Worm (Caenorhabditis elegans) whole organism, late embryonic: Measurements from ENCODE around the gene pfas-1.

ENCODE experiments used
- K02D7.2 ChIP-seq: sonication (generic microtip); optimal IDR thresholded peaks from 2 replicates; lab custom pipeline; 2017; ENCODE audit warnings: mild to moderate bottlenecking, missing genetic modification characterization, missing compliant biosample characterization
- ceh-30 ChIP-seq: fragments of 150-350 bp; optimal IDR thresholded peaks from 2 replicates; lab custom pipeline; 2014; ENCODE audit warnings: missing biosample characterization, missing genetic modification characterization
- ceh-31 ChIP-seq: sonication (generic microtip); optimal IDR thresholded peaks from 2 replicates; lab custom pipeline; 2016; ENCODE audit warnings: missing genetic modification characterization, missing compliant biosample characterization
- ceh-48 ChIP-seq: sonication (generic microtip); optimal IDR thresholded peaks from 2 replicates; lab custom pipeline; 2016; ENCODE audit warnings: missing genetic modification characterization, inconsistent platforms, missing compliant biosample characterization
- che-1 ChIP-seq: sonication (generic microtip); optimal IDR thresholded peaks from 2 replicates; lab custom pipeline; 2016; ENCODE audit warnings: mild to moderate bottlenecking, missing genetic modification characterization, missing compliant biosample characterization
- dmd-4 ChIP-seq: sonication (generic microtip); optimal IDR thresholded peaks from 2 replicates; lab custom pipeline; 2016; ENCODE audit warnings: borderline replicate concordance, missing genetic modification characterization, missing compliant biosample characterization
- dve-1 ChIP-seq: sonication (generic microtip); optimal IDR thresholded peaks from 2 replicates; lab custom pipeline; 2017; ENCODE audit warnings: antibody characterized with exemption, mild to moderate bottlenecking, missing genetic modification characterization, missing compliant biosample characterization
- elt-2 ChIP-seq: sonication (generic microtip); optimal IDR thresholded peaks from 2 replicates; lab custom pipeline; 2016; ENCODE audit warnings: missing genetic modification reagents, missing genetic modification characterization, missing compliant biosample characterization
- ets-4 ChIP-seq: sonication (generic microtip); optimal IDR thresholded peaks from 2 replicates; lab custom pipeline; 2016; ENCODE audit warnings: missing genetic modification characterization, missing compliant biosample characterization
- hlh-15 ChIP-seq: sonication (generic microtip); optimal IDR thresholded peaks from 2 replicates; lab custom pipeline; 2016; ENCODE audit warnings: missing genetic modification characterization, missing compliant biosample characterization
- nhr-11 ChIP-seq: fragments of 150-350 bp; optimal IDR thresholded peaks from 2 replicates; lab custom pipeline; 2014; ENCODE audit warnings: missing biosample characterization, missing genetic modification characterization
- odd-2 ChIP-seq: sonication (generic microtip); optimal IDR thresholded peaks from 2 replicates; lab custom pipeline; 2017; ENCODE audit warnings: antibody characterized with exemption, mild to moderate bottlenecking, missing genetic modification characterization, missing compliant biosample characterization
- tbx-2 ChIP-seq: sonication (generic microtip); optimal IDR thresholded peaks from 2 replicates; lab custom pipeline; 2016; ENCODE audit warnings: missing genetic modification characterization, missing compliant biosample characterization

DNA sequence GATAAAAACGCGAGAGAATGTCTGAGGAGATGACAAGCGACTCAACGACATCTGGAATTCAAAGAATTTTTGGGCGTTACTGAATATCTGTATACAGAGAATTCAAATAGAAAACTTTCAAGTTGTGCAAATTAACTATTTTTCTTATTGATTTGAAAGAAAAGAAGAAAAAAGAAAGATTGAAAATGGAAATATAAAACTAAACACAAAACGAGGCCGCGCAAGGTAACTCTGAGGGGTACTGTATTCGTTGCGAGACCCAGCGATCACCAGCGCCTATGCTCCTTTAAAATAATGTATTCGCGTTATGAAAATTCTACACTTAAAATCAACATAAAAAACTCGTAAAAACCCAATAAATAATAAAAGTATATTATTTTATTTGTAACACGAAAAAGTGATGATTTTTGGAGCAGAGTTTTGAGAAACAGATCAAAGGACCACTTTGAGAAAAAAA lies 47.3 kb downstream of the pfas-1 start, which contains the start of gene asb-1:
- no peak for TF ChIP-seq nhr-11 (tag; lab: Kevin White, UChicago)
- TF ChIP-seq odd-2 (tag; lab: Kevin White, UChicago), result no peak
- no peak for TF ChIP-seq dve-1
- TF ChIP-seq ceh-30 (tag; lab: Kevin White, UChicago), result no peak
- TF ChIP-seq hlh-15 (tag; lab: Kevin White, UChicago), result no peak
- no peak for TF ChIP-seq dmd-4 (tag; lab: Kevin White, UChicago)
- TF ChIP-seq ceh-48, result no peak
- TF ChIP-seq che-1 (tag; lab: Kevin White, UChicago), result no peak
- no peak for TF ChIP-seq ets-4
- no peak for TF ChIP-seq tbx-2 (tag; lab: Kevin White, UChicago)
- no peak for TF ChIP-seq ceh-31 (tag; lab: Kevin White, UChicago)
- no peak for TF ChIP-seq K02D7.2
- TF ChIP-seq elt-2 (tag; lab: Kevin White, UChicago), result no peak
